Fruit fly (Drosophila melanogaster) whole organism, wandering third instar larva: ENCODE data around the gene CG31805.

Experiments used
- CrebA ChIP-seq: fragments of 200-800 bp; sonication (Bioruptor generic); optimal IDR thresholded peaks from 2 replicates; lab custom pipeline; 2016; ENCODE audit warnings: missing biosample characterization, mild to moderate bottlenecking, missing genetic modification characterization, borderline replicate concordance
- Hnf4 ChIP-seq: fragments of 200-800 bp; sonication (Bioruptor generic); optimal IDR thresholded peaks from 2 replicates; lab custom pipeline; 2016; ENCODE audit warnings: missing biosample characterization, mild to moderate bottlenecking, missing genetic modification characterization
- Hr78 ChIP-seq: fragments of >200 bp; optimal IDR thresholded peaks from 2 replicates; lab custom pipeline; 2017; ENCODE audit warnings: missing biosample characterization, missing genetic modification characterization
- br ChIP-seq: fragments of 200-800 bp; sonication (Bioruptor generic); optimal IDR thresholded peaks from 2 replicates; lab custom pipeline; 2016; ENCODE audit warnings: missing biosample characterization, missing genetic modification characterization
- pan ChIP-seq: fragments of >200 bp; optimal IDR thresholded peaks from 2 replicates; lab custom pipeline; 2017
- psq ChIP-seq: fragments of 200-800 bp; sonication (Bioruptor generic); optimal IDR thresholded peaks from 3 replicates; lab custom pipeline; 2017; ENCODE audit warnings: missing biosample characterization, mild to moderate bottlenecking, missing genetic modification characterization, moderate library complexity
- rgr ChIP-seq: fragments of 200-800 bp; sonication (Bioruptor generic); optimal IDR thresholded peaks from 3 replicates; lab custom pipeline; 2016; ENCODE audit warnings: missing biosample characterization, mild to moderate bottlenecking, missing genetic modification characterization
- sv ChIP-seq: fragments of 200-800 bp; sonication (Bioruptor generic); optimal IDR thresholded peaks from 3 replicates; lab custom pipeline; 2016; ENCODE audit warnings: missing biosample characterization, missing genetic modification characterization
- usp ChIP-seq: fragments of >200 bp; optimal IDR thresholded peaks from 2 replicates; lab custom pipeline; 2017; ENCODE audit warnings: missing biosample characterization, missing genetic modification characterization

DNA sequence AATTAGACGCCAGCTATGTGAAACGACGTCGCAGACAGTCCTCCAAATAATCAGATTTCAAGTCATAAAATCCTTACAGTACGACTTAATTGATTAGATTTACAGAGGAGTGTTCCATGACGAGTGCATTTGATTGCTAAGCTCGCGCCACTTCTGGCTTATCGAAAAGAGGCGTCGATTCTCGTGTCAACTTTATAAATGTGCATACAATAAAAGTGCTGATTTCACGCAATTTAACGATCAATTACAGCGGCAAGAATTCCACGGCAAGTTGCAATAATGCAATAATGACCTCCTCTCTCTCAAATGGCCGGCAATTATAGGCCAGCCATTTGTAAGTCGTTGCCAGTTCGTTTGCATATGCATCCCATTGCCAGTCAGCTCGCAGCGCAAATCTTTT lies 17.9 kb downstream of the CG31805 start:
- no peak for TF ChIP-seq Hr78 (GFP tag; lab: Kevin White, UChicago)
- no peak for TF ChIP-seq br (GFP tag; lab: Kevin White, UChicago)
- TF ChIP-seq psq, result no peak
- no peak for TF ChIP-seq pan
- no peak for TF ChIP-seq CrebA (GFP tag; lab: Kevin White, UChicago)
- no peak for TF ChIP-seq Hnf4
- no peak for TF ChIP-seq sv (GFP tag; lab: Kevin White, UChicago)
- TF ChIP-seq rgr (GFP tag; lab: Kevin White, UChicago), result no peak
- TF ChIP-seq usp (GFP tag; lab: Kevin White, UChicago), result no peak
